Worm (Caenorhabditis elegans): ENCODE data around the gene cyp-13A4.

ce11 chrII:9802642-9803041 lies 5.1 kb upstream of the cyp-13A4 start, which contains the start of gene cyp-13A6:
- TF ChIP-seq pes-1 (GFP tag; IDR thresholded peaks at IDR 0.05) (no peak), tbx-37 (GFP tag; conservative IDR thresholded peaks at IDR 0.05) (no peak), hmg-4 (GFP tag; optimal IDR thresholded peaks at IDR 0.05) (no peak), tra-4 (tag; optimal IDR thresholded peaks at IDR 0.05) (no peak), flt-1 (GFP tag; IDR thresholded peaks at IDR 0.05) (no peak), ama-1 (optimal IDR thresholded peaks at IDR 0.05) (no peak), sea-1 (GFP tag; conservative IDR thresholded peaks at IDR 0.05) (no peak), tbx-11 (GFP tag; IDR thresholded peaks at IDR 0.05) (no peak), ets-7 (tag; optimal IDR thresholded peaks at IDR 0.05) (no peak), scrt-1 (GFP tag; IDR thresholded peaks at IDR 0.05) (no peak), B0310.2 (tag; optimal IDR thresholded peaks at IDR 0.05) (no peak), hmbx-1 (tag; optimal IDR thresholded peaks at IDR 0.05) (no peak), F13C5.2 (tag; optimal IDR thresholded peaks at IDR 0.05) (no peak)

Measured in whole organism, early embryonic.